Worm (Caenorhabditis elegans) whole organism, L4 larva: ENCODE data around the gene K07C11.10.

Experiments
- F10B5.3 ChIP-seq: sonication (generic microtip); optimal IDR thresholded peaks from 2 replicates; lab custom pipeline; 2016; ENCODE audit warnings: mild to moderate bottlenecking, missing genetic modification characterization, missing compliant biosample characterization
- F37D6.2 ChIP-seq: sonication (generic microtip); optimal IDR thresholded peaks from 2 replicates; lab custom pipeline; 2016; ENCODE audit warnings: mild to moderate bottlenecking, missing genetic modification characterization, missing compliant biosample characterization
- F49E8.2 ChIP-seq: sonication (generic microtip); optimal IDR thresholded peaks from 2 replicates; lab custom pipeline; 2016; ENCODE audit warnings: missing compliant biosample characterization, mild to moderate bottlenecking, missing genetic modification characterization, borderline replicate concordance
- T20F7.1 ChIP-seq: fragments of 200-800 bp; sonication (Bioruptor generic); optimal IDR thresholded peaks from 2 replicates; lab custom pipeline; 2018; ENCODE audit warnings: mild to moderate bottlenecking, missing genetic modification characterization, missing compliant biosample characterization
- aha-1 ChIP-seq: fragments of 150-350 bp; peaks from one replicate; lab custom pipeline; 2014; ENCODE audit warnings: missing biosample characterization, missing genetic modification characterization
- ama-1 ChIP-seq: fragments of 150-350 bp; optimal IDR thresholded peaks from 2 replicates; lab custom pipeline; 2014; ENCODE audit warnings: inconsistent platforms, mixed read lengths
- arid-1 ChIP-seq: fragments of 200-800 bp; sonication (Bioruptor generic); conservative IDR thresholded peaks from 2 replicates; pipeline ENCODE4 v1.3.6; 2022; ENCODE audit warnings: missing genetic modification reagents, missing genetic modification characterization, missing compliant biosample characterization
- ceh-28 ChIP-seq: fragments of 150-350 bp; optimal IDR thresholded peaks from 2 replicates; lab custom pipeline; 2014; ENCODE audit warnings: missing biosample characterization, missing genetic modification reagents, missing genetic modification characterization
- ceh-32 ChIP-seq: sonication (generic microtip); optimal IDR thresholded peaks from 2 replicates; lab custom pipeline; 2016; ENCODE audit warnings: mild to moderate bottlenecking, missing genetic modification characterization, missing compliant biosample characterization; ENCODE audit not compliant: poor library complexity
- ceh-44 ChIP-seq: fragments of 200-800 bp; sonication (Bioruptor generic); IDR thresholded peaks from 2 replicates; pipeline ENCODE4 v1.3.6; 2022; ENCODE audit warnings: missing genetic modification reagents, missing genetic modification characterization, missing compliant biosample characterization
- daf-12 ChIP-seq: fragments of 150-350 bp; optimal IDR thresholded peaks from 2 replicates; lab custom pipeline; 2014; ENCODE audit warnings: missing biosample characterization, missing genetic modification reagents, missing genetic modification characterization
- dmd-6 ChIP-seq: fragments of 200-800 bp; sonication (Bioruptor generic); IDR thresholded peaks from 2 replicates; pipeline ENCODE4 v1.3.6; 2022; ENCODE audit warnings: missing genetic modification reagents, missing genetic modification characterization, missing compliant biosample characterization
- dmd-8 ChIP-seq: fragments of 200-800 bp; sonication (Bioruptor generic); IDR thresholded peaks from 2 replicates; pipeline ENCODE4 v1.3.6; 2022; ENCODE audit warnings: missing genetic modification characterization, missing compliant biosample characterization
- dve-1 ChIP-seq: sonication (generic microtip); optimal IDR thresholded peaks from 2 replicates; lab custom pipeline; 2017; ENCODE audit warnings: antibody characterized with exemption, mild to moderate bottlenecking, missing genetic modification characterization, missing compliant biosample characterization; ENCODE audit not compliant: insufficient read depth
- lin-29 ChIP-seq: fragments of 200-800 bp; sonication (Bioruptor generic); IDR thresholded peaks from 2 replicates; pipeline ENCODE4 v1.3.6; 2022; ENCODE audit warnings: missing genetic modification reagents, missing genetic modification characterization, missing compliant biosample characterization
- lin-38 ChIP-seq: fragments of 200-800 bp; sonication (Bioruptor generic); IDR thresholded peaks from 2 replicates; pipeline ENCODE4 v1.3.6; 2022; ENCODE audit warnings: missing genetic modification reagents, missing genetic modification characterization, missing compliant biosample characterization
- madf-9 ChIP-seq: fragments of 200-800 bp; sonication (Bioruptor generic); conservative IDR thresholded peaks from 2 replicates; pipeline ENCODE4 v1.3.6; 2022; ENCODE audit warnings: missing genetic modification reagents, missing genetic modification characterization, missing compliant biosample characterization
- mdt-29 ChIP-seq: fragments of 200-800 bp; sonication (Bioruptor generic); IDR thresholded peaks from 2 replicates; pipeline ENCODE4 v1.3.6; 2022; ENCODE audit warnings: missing genetic modification reagents, missing genetic modification characterization, missing compliant biosample characterization
- mxl-3 ChIP-seq: fragments of 200-800 bp; sonication (Bioruptor generic); optimal IDR thresholded peaks from 2 replicates; lab custom pipeline; 2018; ENCODE audit warnings: mild to moderate bottlenecking, missing genetic modification characterization, missing compliant biosample characterization
- nhr-102 ChIP-seq: sonication (generic microtip); optimal IDR thresholded peaks from 2 replicates; lab custom pipeline; 2016; ENCODE audit warnings: mild to moderate bottlenecking, missing genetic modification characterization, moderate library complexity, missing compliant biosample characterization
- nhr-11 ChIP-seq: fragments of 150-350 bp; optimal IDR thresholded peaks from 2 replicates; lab custom pipeline; 2014; ENCODE audit warnings: missing biosample characterization, missing genetic modification characterization
- nhr-111 ChIP-seq: fragments of 200-800 bp; sonication (Bioruptor generic); optimal IDR thresholded peaks from 2 replicates; lab custom pipeline; 2018; ENCODE audit warnings: mild to moderate bottlenecking, missing genetic modification characterization, missing compliant biosample characterization
- nhr-237 ChIP-seq: sonication (generic microtip); optimal IDR thresholded peaks from 2 replicates; lab custom pipeline; 2017; ENCODE audit warnings: missing biosample characterization, missing genetic modification characterization
- nhr-41 ChIP-seq: fragments of 200-800 bp; sonication (Bioruptor generic); IDR thresholded peaks from 2 replicates; pipeline ENCODE4 v1.3.6; 2022; ENCODE audit warnings: missing genetic modification reagents, missing genetic modification characterization, missing compliant biosample characterization
- nhr-6 ChIP-seq: fragments of 150-350 bp; optimal IDR thresholded peaks from 2 replicates; lab custom pipeline; 2014; ENCODE audit warnings: missing biosample characterization, missing genetic modification characterization
- nhr-76 ChIP-seq: fragments of 150-350 bp; optimal IDR thresholded peaks from 2 replicates; lab custom pipeline; 2014; ENCODE audit warnings: missing biosample characterization, missing genetic modification characterization
- php-3 ChIP-seq: fragments of 200-800 bp; sonication (Bioruptor generic); IDR thresholded peaks from 2 replicates; pipeline ENCODE4 v1.3.6; 2022; ENCODE audit warnings: missing genetic modification reagents, missing genetic modification characterization, missing compliant biosample characterization
- set-16 ChIP-seq: fragments of 200-800 bp; sonication (Bioruptor generic); IDR thresholded peaks from 2 replicates; pipeline ENCODE4 v1.3.6; 2022; ENCODE audit warnings: missing genetic modification reagents, missing genetic modification characterization, missing compliant biosample characterization
- snpc-1.2 ChIP-seq: fragments of 200-800 bp; sonication (Bioruptor generic); IDR thresholded peaks from 2 replicates; pipeline ENCODE4 v1.3.6; 2022; ENCODE audit warnings: missing genetic modification reagents, missing genetic modification characterization, missing compliant biosample characterization
- unc-62 ChIP-seq, 3 experiments: fragments of 150-350 bp in 1 of 3; sonication (generic microtip); optimal IDR thresholded peaks in 2 of 3; peaks in 1 of 3; 1 replicate in 1 of 3; 2 replicates in 2 of 3; lab custom pipeline; 2014 to 2017; ENCODE audit warnings: missing biosample characterization in 3 of 3, missing genetic modification characterization in 3 of 3, missing genetic modification reagents in 3 of 3, missing genotype in 1 of 3
- zfp-3 ChIP-seq: fragments of 200-800 bp; sonication (Bioruptor generic); conservative IDR thresholded peaks from 2 replicates; pipeline ENCODE4 v1.3.6; 2022; ENCODE audit warnings: missing genetic modification reagents, missing genetic modification characterization, missing compliant biosample characterization
- zip-11 ChIP-seq: fragments of 200-800 bp; sonication (Bioruptor generic); IDR thresholded peaks from 2 replicates; pipeline ENCODE4 v1.3.6; 2022; ENCODE audit warnings: missing genetic modification characterization, missing compliant biosample characterization
- zip-2 ChIP-seq: fragments of 150-350 bp; optimal IDR thresholded peaks from 2 replicates; lab custom pipeline; 2014; ENCODE audit warnings: missing biosample characterization, missing genetic modification characterization

The K07C11.10 gene

ce11 chrV:8178914-8179542 is 47.7 kb downstream of the K07C11.10 start, which contains the start of gene srp-7 (continued):
- no peak for TF ChIP-seq set-16 (GFP tag; lab: Robert Waterston, UW)
- TF ChIP-seq nhr-102: no peak
- TF ChIP-seq nhr-76: no peak
- TF ChIP-seq ama-1 (lab: Kevin White, UChicago): no peak
- no peak for TF ChIP-seq zfp-3 (GFP tag; lab: Robert Waterston, UW)
- peak; percentile 64 for TF ChIP-seq dve-1 (tag; lab: Kevin White, UChicago)
- peak; percentile 5 for TF ChIP-seq mxl-3 (GFP tag; lab: Kevin White, UChicago)
- TF ChIP-seq lin-38 (GFP tag; lab: Robert Waterston, UW): peak; percentile 89
- no peak for TF ChIP-seq daf-12
- peak; percentile 62; the same call in 1 of the 2 replicates for TF ChIP-seq ceh-44 (GFP tag; lab: Robert Waterston, UW)
- peak; percentile 62 for TF ChIP-seq nhr-6
- no peak for TF ChIP-seq dmd-8 (GFP tag; lab: Robert Waterston, UW)

ce11 chrV:8178279-8178678 is 48.4 kb downstream of the K07C11.10 start:
- TF ChIP-seq nhr-11 (tag; lab: Kevin White, UChicago) (no peak), nhr-6 (no peak), F37D6.2 (tag; lab: Kevin White, UChicago) (no peak), madf-9 (GFP tag; lab: Robert Waterston, UW) (no peak), F49E8.2 (no peak), zip-2 (tag; lab: Kevin White, UChicago) (no peak), arid-1 (GFP tag; lab: Robert Waterston, UW) (no peak), F10B5.3 (tag; lab: Kevin White, UChicago) (no peak), ceh-28 (tag; lab: Kevin White, UChicago) (no peak), nhr-41 (GFP tag; lab: Robert Waterston, UW) (no peak), ceh-44 (GFP tag; lab: Robert Waterston, UW) (no peak), ceh-32 (tag; lab: Kevin White, UChicago) (no peak), aha-1 (tag; lab: Kevin White, UChicago) (no peak), nhr-111 (GFP tag; lab: Kevin White, UChicago) (no peak), T20F7.1 (GFP tag; lab: Kevin White, UChicago) (no peak), nhr-237 (tag; lab: Kevin White, UChicago) (no peak)

ce11 chrV:8177349-8177748 is 49.4 kb downstream of the K07C11.10 start, which contains the start of gene F20D6.9:
TSS of gene F20D6.9 (minus strand) at chrV:8177449.
- TF ChIP-seq lin-29 (GFP tag; lab: Robert Waterston, UW) (no peak), zip-11 (GFP tag; lab: Robert Waterston, UW) (no peak), snpc-1.2 (GFP tag; lab: Robert Waterston, UW) (no peak), mdt-29 (GFP tag; lab: Robert Waterston, UW) (no peak), unc-62 (GFP tag; optimal IDR thresholded peaks at IDR 0.05 in 1 of 2; lab: Kevin White, UChicago) (no peak), unc-62 (tag; optimal IDR thresholded peaks at IDR 0.05; lab: Kevin White, UChicago) (no peak), dmd-6 (GFP tag; lab: Robert Waterston, UW) (no peak), F37D6.2 (tag; lab: Kevin White, UChicago) (no peak), aha-1 (tag; lab: Kevin White, UChicago) (peak; percentile 26), php-3 (GFP tag; lab: Robert Waterston, UW) (no peak)
